Fruit fly (Drosophila melanogaster) whole organism, wandering third instar larva: ENCODE data around the gene retm.

Experiments used
- Dfd ChIP-seq: fragments of >200 bp; optimal IDR thresholded peaks from 2 replicates; lab custom pipeline; 2017; ENCODE audit warnings: missing biosample characterization, missing genetic modification characterization
- Dif ChIP-seq: fragments of 200-275, 200-300 bp; sonication (Bioruptor generic); optimal IDR thresholded peaks from 2 replicates; lab custom pipeline; 2018; ENCODE audit warnings: missing biosample characterization, missing genetic modification characterization; ENCODE audit not compliant: partially characterized antibody
- Vsx2 ChIP-seq: fragments of 200-300, 225-300 bp; sonication (Bioruptor generic); optimal IDR thresholded peaks from 2 replicates; lab custom pipeline; 2018; ENCODE audit warnings: missing biosample characterization, missing genetic modification characterization; ENCODE audit not compliant: partially characterized antibody
- ey ChIP-seq: fragments of 200-800 bp; sonication (Bioruptor generic); optimal IDR thresholded peaks from 2 replicates; lab custom pipeline; 2016; ENCODE audit warnings: missing biosample characterization, missing genetic modification characterization
- fru ChIP-seq: fragments of 200-800 bp; sonication (Bioruptor generic); optimal IDR thresholded peaks from 3 replicates; lab custom pipeline; 2016; ENCODE audit warnings: missing biosample characterization, mild to moderate bottlenecking, missing genetic modification characterization
- rgr ChIP-seq: fragments of 200-800 bp; sonication (Bioruptor generic); optimal IDR thresholded peaks from 3 replicates; lab custom pipeline; 2016; ENCODE audit warnings: missing biosample characterization, mild to moderate bottlenecking, missing genetic modification characterization
- usp ChIP-seq: fragments of >200 bp; optimal IDR thresholded peaks from 2 replicates; lab custom pipeline; 2017; ENCODE audit warnings: missing biosample characterization, missing genetic modification characterization

DNA sequence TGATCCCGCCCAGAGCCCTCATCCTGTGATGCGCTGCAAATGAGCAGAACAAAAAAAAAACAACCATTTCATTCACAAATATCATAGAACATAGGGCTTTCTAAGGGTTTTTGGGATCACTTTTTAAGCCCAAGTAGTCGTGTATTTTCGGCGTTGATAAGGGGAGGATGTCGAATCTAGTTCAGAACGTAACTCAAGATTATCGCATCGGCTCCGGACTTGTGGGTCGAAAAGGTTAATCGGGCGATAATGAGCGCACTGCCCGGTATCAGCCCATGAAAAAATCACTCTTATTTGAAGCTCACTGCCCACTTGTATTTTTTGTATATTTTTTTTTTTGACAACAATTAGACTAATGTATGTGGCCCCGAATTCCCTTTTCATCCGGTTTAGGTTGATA lies 33.2 kb downstream of the retm start:
- no peak for TF ChIP-seq usp
- no peak for TF ChIP-seq rgr
- no peak for TF ChIP-seq Dif (GFP tag; lab: Kevin White, UChicago)
- TF ChIP-seq fru (GFP tag; lab: Kevin White, UChicago) = no peak
- no peak for TF ChIP-seq ey (GFP tag; lab: Kevin White, UChicago)
- no peak for TF ChIP-seq Dfd
- no peak for TF ChIP-seq Vsx2
